Worm (Caenorhabditis elegans) whole organism, young adult: ENCODE results near the gene srh-229.

Experiments
- F49E8.2 ChIP-seq: sonication (generic microtip); optimal IDR thresholded peaks from 3 replicates; lab custom pipeline; 2017; ENCODE audit warnings: missing genetic modification characterization, mild to moderate bottlenecking, missing compliant biosample characterization, antibody characterized with exemption, moderate library complexity; ENCODE audit not compliant: insufficient read depth
- Y53F4B.3 ChIP-seq: fragments of 200-800 bp; sonication (Bioruptor generic); IDR thresholded peaks from 2 replicates; pipeline ENCODE4 v1.3.6; 2022; ENCODE audit warnings: missing genetic modification reagents, missing genetic modification characterization, missing compliant biosample characterization
- Y56A3A.18 ChIP-seq: fragments of 200-800 bp; sonication (Bioruptor generic); IDR thresholded peaks from 2 replicates; pipeline ENCODE4 v1.3.6; 2022; ENCODE audit warnings: missing genetic modification reagents, missing genetic modification characterization, missing compliant biosample characterization
- Y67H2A.10 ChIP-seq: fragments of 200-800 bp; sonication (Bioruptor generic); conservative IDR thresholded peaks from 2 replicates; pipeline ENCODE4 v1.3.6; 2022; ENCODE audit warnings: missing genetic modification reagents, missing genetic modification characterization, missing compliant biosample characterization
- ama-1 ChIP-seq, 3 experiments: fragments of 150-350 bp in 1 of 3; sonication (generic microtip) in 2 of 3; optimal IDR thresholded peaks; 2 replicates each; lab custom pipeline; 2014 to 2018; ENCODE audit warnings: missing biosample characterization in 2 of 3, missing genetic modification characterization in 2 of 3, missing genetic modification reagents in 2 of 3
- attf-5 ChIP-seq: fragments of 200-800 bp; sonication (Bioruptor generic); optimal IDR thresholded peaks from 2 replicates; lab custom pipeline; 2018; ENCODE audit warnings: mild to moderate bottlenecking, missing genetic modification characterization, missing compliant biosample characterization
- hmg-1.2 ChIP-seq: fragments of 200-800 bp; sonication (Bioruptor generic); IDR thresholded peaks from 2 replicates; pipeline ENCODE4 v1.3.6; 2022; ENCODE audit warnings: missing genetic modification reagents, missing genetic modification characterization, missing compliant biosample characterization
- hmg-20 ChIP-seq: fragments of 200-800 bp; sonication (Bioruptor generic); IDR thresholded peaks from 2 replicates; pipeline ENCODE4 v1.3.6; 2022; ENCODE audit warnings: missing genetic modification reagents, missing genetic modification characterization, missing compliant biosample characterization
- lsy-27 ChIP-seq: sonication (generic microtip); optimal IDR thresholded peaks from 2 replicates; lab custom pipeline; 2017; ENCODE audit warnings: missing genetic modification characterization, mild to moderate bottlenecking, missing compliant biosample characterization, antibody characterized with exemption, missing genotype, borderline replicate concordance; ENCODE audit not compliant: insufficient read depth
- nfya-1 ChIP-seq: sonication (generic microtip); optimal IDR thresholded peaks from 2 replicates; lab custom pipeline; 2017; ENCODE audit warnings: antibody characterized with exemption, missing compliant biosample characterization, missing genetic modification characterization, borderline replicate concordance; ENCODE audit not compliant: insufficient read depth
- pha-4 ChIP-seq: fragments of 150-350 bp; sonication (generic microtip); optimal IDR thresholded peaks from 2 replicates; lab custom pipeline; 2014; ENCODE audit warnings: missing biosample characterization, missing genetic modification reagents, missing genetic modification characterization
- snpc-1.1 ChIP-seq: sonication (generic microtip); optimal IDR thresholded peaks from 2 replicates; lab custom pipeline; 2017; ENCODE audit warnings: missing genetic modification characterization, mild to moderate bottlenecking, missing compliant biosample characterization, antibody characterized with exemption, moderate library complexity, missing genotype, missing genetic modification reagents; ENCODE audit not compliant: insufficient read depth
- snpc-4 ChIP-seq, 5 experiments: fragments of 150-350 bp in 1 of 5; sonication (generic microtip) in 4 of 5; optimal IDR thresholded peaks; 2 replicates each; lab custom pipeline; 2014 to 2018; ENCODE audit warnings: missing genetic modification characterization in 5 of 5, missing biosample characterization in 3 of 5, antibody characterized with exemption in 2 of 5, mild to moderate bottlenecking in 2 of 5, missing compliant biosample characterization in 2 of 5, missing genotype in 2 of 5, moderate library complexity in 2 of 5, missing genetic modification reagents in 1 of 5

DNA sequence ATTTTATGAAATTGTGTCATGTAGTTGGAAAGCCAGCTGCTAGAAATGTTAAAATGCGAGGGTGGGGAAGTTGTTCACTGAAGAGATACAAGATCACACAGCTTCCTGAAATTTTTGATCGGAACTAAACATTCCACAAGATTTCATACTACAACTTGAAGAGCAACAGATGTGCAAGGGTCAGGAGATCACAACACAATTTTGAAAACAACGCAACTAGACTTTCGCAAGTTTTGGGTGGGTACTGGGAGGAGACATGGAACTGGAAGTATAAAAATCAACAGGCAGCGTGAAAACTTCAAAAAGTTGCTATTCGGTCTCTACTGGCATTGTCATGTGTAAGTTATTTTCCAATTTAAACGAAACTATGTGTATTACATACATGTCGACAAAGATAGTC, 47.6 kb upstream of the srh-229 start, which contains the start of gene F19F10.3:
- TF ChIP-seq F49E8.2 (tag; lab: Kevin White, UChicago) (no peak), Y67H2A.10 (GFP tag; lab: Robert Waterston, UW) (no peak), ama-1 (optimal IDR thresholded peaks at IDR 0.05; lab: Kevin White, UChicago) (no peak), ama-1 (GFP tag; optimal IDR thresholded peaks at IDR 0.05; lab: Kevin White, UChicago) (no peak), nfya-1 (tag; lab: Kevin White, UChicago) (no peak), snpc-4 (GFP tag; optimal IDR thresholded peaks at IDR 0.05; lab: Kevin White, UChicago) (no peak), snpc-4 (tag; optimal IDR thresholded peaks at IDR 0.05; lab: Kevin White, UChicago) (no peak), Y56A3A.18 (GFP tag; lab: Robert Waterston, UW) (no peak), pha-4 (tag; lab: Kevin White, UChicago) (no peak), lsy-27 (no peak), hmg-1.2 (no peak), snpc-1.1 (tag; lab: Kevin White, UChicago) (no peak), Y53F4B.3 (GFP tag; lab: Robert Waterston, UW) (no peak), hmg-20 (no peak), attf-5 (GFP tag; lab: Kevin White, UChicago) (no peak)
